Fruit fly (Drosophila melanogaster) whole organism, prepupa: Measurements from ENCODE around the gene CG6962.

Experiments
- Blimp-1 ChIP-seq: fragments of 200-800 bp; sonication (Bioruptor generic); optimal IDR thresholded peaks from 3 replicates; lab custom pipeline; 2017; ENCODE audit warnings: missing biosample characterization, missing genetic modification characterization, mild to moderate bottlenecking, moderate library complexity, missing genetic modification reagents
- CG10631 ChIP-seq: fragments of 200-800 bp; sonication (Bioruptor generic); optimal IDR thresholded peaks from 2 replicates; lab custom pipeline; 2016; ENCODE audit warnings: missing biosample characterization, missing genetic modification characterization
- CG10669 ChIP-seq: fragments of 200-800 bp; sonication (Bioruptor generic); optimal IDR thresholded peaks from 3 replicates; lab custom pipeline; 2018; ENCODE audit warnings: missing biosample characterization, mild to moderate bottlenecking, missing genetic modification characterization, moderate library complexity
- CG11762 ChIP-seq: fragments of 200-800 bp; sonication (Bioruptor generic); optimal IDR thresholded peaks from 3 replicates; lab custom pipeline; 2016; ENCODE audit warnings: missing biosample characterization, missing genetic modification characterization; ENCODE audit not compliant: insufficient read depth
- CG11902 ChIP-seq: fragments of 200-800 bp; sonication (Bioruptor generic); optimal IDR thresholded peaks from 3 replicates; lab custom pipeline; 2016; ENCODE audit warnings: missing biosample characterization, missing genetic modification characterization
- CG1621 ChIP-seq: fragments of 200-800 bp; sonication (Bioruptor generic); optimal IDR thresholded peaks from 3 replicates; lab custom pipeline; 2018; ENCODE audit warnings: missing biosample characterization, mild to moderate bottlenecking, missing genetic modification characterization
- CG16779 ChIP-seq: fragments of 200-800 bp; sonication (Bioruptor generic); optimal IDR thresholded peaks from 3 replicates; lab custom pipeline; 2017; ENCODE audit warnings: missing biosample characterization, mild to moderate bottlenecking, missing genetic modification characterization
- CG3919 ChIP-seq: fragments of 200-800 bp; sonication (Bioruptor generic); optimal IDR thresholded peaks from 3 replicates; lab custom pipeline; 2016; ENCODE audit warnings: missing biosample characterization, missing genetic modification characterization
- CG6163 ChIP-seq: fragments of 200-800 bp; sonication (Bioruptor generic); IDR thresholded peaks from 3 replicates; pipeline ENCODE4 v1.3.6; 2022; ENCODE audit warnings: missing biosample characterization, missing genetic modification characterization
- CG6808 ChIP-seq: fragments of 200-800 bp; sonication (Bioruptor generic); optimal IDR thresholded peaks from 3 replicates; lab custom pipeline; 2017; ENCODE audit warnings: missing biosample characterization, missing genetic modification characterization, mild to moderate bottlenecking, moderate library complexity, missing genetic modification reagents
- CG6854 ChIP-seq: fragments of 200-800 bp; sonication (Bioruptor generic); optimal IDR thresholded peaks from 2 replicates; lab custom pipeline; 2017; ENCODE audit warnings: missing biosample characterization, mild to moderate bottlenecking, missing genetic modification characterization
- CG7368 ChIP-seq: fragments of 200-800 bp; sonication (Bioruptor generic); optimal IDR thresholded peaks from 3 replicates; lab custom pipeline; 2016; ENCODE audit warnings: missing biosample characterization, missing genetic modification characterization
- CG8119 ChIP-seq: fragments of 200-800 bp; sonication (Bioruptor generic); IDR thresholded peaks from 3 replicates; pipeline ENCODE4 v1.3.6; 2022; ENCODE audit warnings: missing biosample characterization, missing genetic modification characterization
- CG8319 ChIP-seq: fragments of 200-800 bp; sonication (Bioruptor generic); optimal IDR thresholded peaks from 3 replicates; lab custom pipeline; 2016; ENCODE audit warnings: missing biosample characterization, missing genetic modification characterization
- CG9139 ChIP-seq: fragments of 200-800 bp; sonication (Bioruptor generic); optimal IDR thresholded peaks from 3 replicates; lab custom pipeline; 2017; ENCODE audit warnings: missing biosample characterization, mild to moderate bottlenecking, missing genetic modification characterization
- Eip75B ChIP-seq: fragments of 200-800 bp; sonication (Bioruptor generic); optimal IDR thresholded peaks from 3 replicates; lab custom pipeline; 2016; ENCODE audit warnings: missing biosample characterization, missing genetic modification characterization
- Eip78C ChIP-seq: fragments of 200-800 bp; sonication (Bioruptor generic); peaks from one replicate; lab custom pipeline; 2016; ENCODE audit warnings: missing biosample characterization, missing genetic modification characterization
- Eip93F ChIP-seq: fragments of 200-800 bp; sonication (Bioruptor generic); optimal IDR thresholded peaks from 2 replicates; lab custom pipeline; 2016; ENCODE audit warnings: missing biosample characterization, mild to moderate bottlenecking, missing genetic modification characterization
- Ets21C ChIP-seq: fragments of 200-800 bp; sonication (Bioruptor generic); optimal IDR thresholded peaks from 3 replicates; lab custom pipeline; 2016; ENCODE audit warnings: missing biosample characterization, missing genetic modification characterization
- Ets96B ChIP-seq: fragments of 200-800 bp; optimal IDR thresholded peaks from 2 replicates; lab custom pipeline; 2019; ENCODE audit warnings: missing biosample characterization, mild to moderate bottlenecking, missing genetic modification characterization, moderate library complexity
- Gug ChIP-seq: fragments of 200-800 bp; sonication (Bioruptor generic); IDR thresholded peaks from 2 replicates; pipeline ENCODE4 v1.3.6; 2022; ENCODE audit warnings: missing biosample characterization, missing genetic modification characterization
- Hr4 ChIP-seq: fragments of 200-800 bp; sonication (Bioruptor generic); optimal IDR thresholded peaks from 3 replicates; lab custom pipeline; 2016; ENCODE audit warnings: missing biosample characterization, missing genetic modification characterization
- Met ChIP-seq: fragments of 200-800 bp; sonication (Bioruptor generic); optimal IDR thresholded peaks from 3 replicates; lab custom pipeline; 2016; ENCODE audit warnings: missing biosample characterization, missing genetic modification characterization
- OdsH ChIP-seq: fragments of 200-800 bp; sonication (Bioruptor generic); optimal IDR thresholded peaks from 3 replicates; lab custom pipeline; 2016; ENCODE audit warnings: missing biosample characterization, missing genetic modification characterization
- Sox102F ChIP-seq: fragments of 200-800 bp; sonication (Bioruptor generic); optimal IDR thresholded peaks from 2 replicates; lab custom pipeline; 2016; ENCODE audit warnings: missing biosample characterization, mild to moderate bottlenecking, missing genetic modification characterization
- Sox14 ChIP-seq: fragments of 200-800 bp; sonication (Bioruptor generic); optimal IDR thresholded peaks from 3 replicates; lab custom pipeline; 2016; ENCODE audit warnings: missing biosample characterization, missing genetic modification characterization
- achi ChIP-seq: fragments of 200-800 bp; sonication (Bioruptor generic); optimal IDR thresholded peaks from 3 replicates; lab custom pipeline; 2016; ENCODE audit warnings: missing biosample characterization, missing genetic modification characterization
- acj6 ChIP-seq: fragments of 200-800 bp; sonication (Bioruptor generic); optimal IDR thresholded peaks from 3 replicates; lab custom pipeline; 2016; ENCODE audit warnings: missing biosample characterization, missing genetic modification characterization
- cyc ChIP-seq: fragments of 200-800 bp; sonication (Bioruptor generic); optimal IDR thresholded peaks from 3 replicates; lab custom pipeline; 2016; ENCODE audit warnings: missing biosample characterization, missing genetic modification characterization
- dac ChIP-seq: fragments of 200-800 bp; sonication (Bioruptor generic); optimal IDR thresholded peaks from 2 replicates; lab custom pipeline; 2017; ENCODE audit warnings: missing biosample characterization, mild to moderate bottlenecking, missing genetic modification characterization
- dsx ChIP-seq: fragments of 200-800 bp; optimal IDR thresholded peaks from 3 replicates; lab custom pipeline; 2019; ENCODE audit warnings: missing biosample characterization, mild to moderate bottlenecking, missing genetic modification characterization, moderate library complexity; ENCODE audit not compliant: poor library complexity, severe bottlenecking
- eg ChIP-seq: fragments of 200-800 bp; sonication (Bioruptor generic); IDR thresholded peaks from 3 replicates; pipeline ENCODE4 v1.3.6; 2022; ENCODE audit warnings: missing biosample characterization, missing genetic modification characterization
- esn ChIP-seq: fragments of 200-800 bp; sonication (Bioruptor generic); optimal IDR thresholded peaks from 2 replicates; lab custom pipeline; 2016; ENCODE audit warnings: missing biosample characterization, mild to moderate bottlenecking, missing genetic modification characterization, moderate library complexity
- fd85E ChIP-seq: fragments of 200-800 bp; sonication (Bioruptor generic); optimal IDR thresholded peaks from 3 replicates; lab custom pipeline; 2016; ENCODE audit warnings: missing biosample characterization, missing genetic modification characterization
- lz ChIP-seq: fragments of 200-800 bp; sonication (Bioruptor generic); optimal IDR thresholded peaks from 3 replicates; lab custom pipeline; 2016; ENCODE audit warnings: missing biosample characterization, missing genetic modification characterization
- net ChIP-seq: fragments of 200-800 bp; sonication (Bioruptor generic); optimal IDR thresholded peaks from 3 replicates; lab custom pipeline; 2016; ENCODE audit warnings: missing biosample characterization, missing genetic modification characterization
- salr ChIP-seq, 2 experiments: fragments of 200-800 bp; sonication (Bioruptor generic); optimal IDR thresholded peaks; 3 replicates each; lab custom pipeline; 2016 to 2018; ENCODE audit warnings: missing biosample characterization in 2 of 2, missing genetic modification characterization in 2 of 2, mild to moderate bottlenecking in 1 of 2
- spab ChIP-seq: fragments of 200-800 bp; sonication (Bioruptor generic); optimal IDR thresholded peaks from 2 replicates; lab custom pipeline; 2017; ENCODE audit warnings: missing biosample characterization, mild to moderate bottlenecking, missing genetic modification characterization, missing genetic modification reagents
- ss ChIP-seq, 2 experiments: fragments of 200-800 bp; sonication (Bioruptor generic); optimal IDR thresholded peaks; 2 replicates in 1 of 2; 3 replicates in 1 of 2; lab custom pipeline; 2017 to 2018; ENCODE audit warnings: mild to moderate bottlenecking in 2 of 2, missing biosample characterization in 2 of 2, missing genetic modification characterization in 2 of 2, moderate library complexity in 1 of 2
- topi ChIP-seq: fragments of 200-800 bp; sonication (Bioruptor generic); optimal IDR thresholded peaks from 3 replicates; lab custom pipeline; 2016; ENCODE audit warnings: missing biosample characterization, missing genetic modification characterization

CG6962 gene

DNA sequence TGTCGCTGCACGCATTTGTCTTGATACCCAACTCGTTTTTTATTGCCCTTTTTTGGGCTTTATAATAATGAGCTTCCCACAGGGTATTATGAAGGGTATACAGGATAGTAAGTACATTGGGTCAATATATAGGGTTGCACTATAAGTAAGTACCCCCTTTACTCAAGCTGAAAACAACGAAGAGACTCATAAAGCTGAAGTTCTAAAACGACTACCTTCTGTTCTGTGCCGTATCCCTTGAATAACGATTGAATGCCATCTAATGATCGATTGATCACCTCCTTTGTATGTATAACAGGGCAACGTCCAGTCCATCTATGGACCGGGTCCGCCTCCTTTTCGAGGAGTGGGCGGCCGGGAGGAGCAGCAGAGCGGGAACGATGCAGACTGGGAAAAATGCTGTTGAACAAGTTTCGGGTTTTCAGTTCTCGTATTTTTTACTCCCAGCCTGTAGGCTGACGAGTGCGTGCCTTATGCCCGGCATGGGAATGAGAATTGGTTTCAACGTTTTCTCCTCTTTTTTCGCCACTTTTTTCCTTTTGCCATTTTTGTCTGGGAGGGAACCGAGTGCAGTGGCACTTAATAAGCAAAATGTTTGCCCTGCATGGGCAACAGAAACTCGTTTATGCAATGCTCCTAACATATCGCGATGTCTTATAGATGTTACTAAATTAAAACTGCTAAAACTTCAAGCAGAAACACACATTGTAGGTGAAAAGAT lies 22.6 kb downstream of the CG6962 start (continued):
- TF ChIP-seq Hr4 (GFP tag; lab: Kevin White, UChicago), result no peak
- peak; percentile 37 for TF ChIP-seq CG3919 (GFP tag; lab: Kevin White, UChicago)
- peak; percentile 45 for TF ChIP-seq CG10631
- TF ChIP-seq lz (GFP tag; lab: Kevin White, UChicago), result peak; percentile 59
- peak; percentile 70 for TF ChIP-seq Met (GFP tag; lab: Kevin White, UChicago)
- peak; percentile 50 for TF ChIP-seq topi
- TF ChIP-seq acj6 (GFP tag; lab: Kevin White, UChicago), result peak; percentile 52
- peak; percentile 6 for TF ChIP-seq CG16779 (tag; lab: Kevin White, UChicago)
- peak; percentile 35 for TF ChIP-seq CG7368 (GFP tag; lab: Kevin White, UChicago)
- no peak for TF ChIP-seq Gug (GFP tag; lab: Robert Waterston, UW)
- peak; percentile 46 for TF ChIP-seq CG6808
- peak; percentile 67 for TF ChIP-seq Eip75B (GFP tag; lab: Kevin White, UChicago)
- TF ChIP-seq OdsH (GFP tag; lab: Kevin White, UChicago), result peak; percentile 30
- TF ChIP-seq CG10669 (GFP tag; lab: Kevin White, UChicago), result peak; percentile 7
- TF ChIP-seq Ets21C (GFP tag; lab: Kevin White, UChicago), result peak; percentile 34
- TF ChIP-seq CG9139, result peak; percentile 2
- peak; percentile 25 for TF ChIP-seq CG11902
- TF ChIP-seq fd85E (GFP tag; lab: Kevin White, UChicago), result no peak
- peak; percentile 62 for TF ChIP-seq cyc (GFP tag; lab: Kevin White, UChicago)

dm6 chr3R:11859103-11859502 lies 23.2 kb downstream of the CG6962 start:
- peak; percentile 39; the same call in 1 of the 3 replicates for TF ChIP-seq eg (GFP tag; lab: Robert Waterston, UW)
- peak; percentile 37 for TF ChIP-seq Ets96B (tag; lab: Kevin White, UChicago)
- peak; percentile 90 for TF ChIP-seq dsx (GFP tag; lab: Kevin White, UChicago)
- peak; percentile 60 for TF ChIP-seq CG6808
- TF ChIP-seq acj6 (GFP tag; lab: Kevin White, UChicago), result no peak
- TF ChIP-seq Sox14, result no peak
- TF ChIP-seq Eip93F (GFP tag; lab: Kevin White, UChicago), result no peak
- TF ChIP-seq CG1621 (tag; lab: Kevin White, UChicago), result peak; percentile 67
- TF ChIP-seq net (GFP tag; lab: Kevin White, UChicago), result peak; percentile 9
- TF ChIP-seq CG8319 (GFP tag; lab: Kevin White, UChicago), result no peak
- peak; percentile 79 to 80 for TF ChIP-seq ss (GFP tag; optimal IDR thresholded peaks at IDR 0.05; lab: Kevin White, UChicago)
- peak; percentile 27 for TF ChIP-seq Sox102F (GFP tag; lab: Kevin White, UChicago)
- peak; percentile 40 for TF ChIP-seq CG6854 (GFP tag; lab: Kevin White, UChicago)
- TF ChIP-seq spab (GFP tag; lab: Kevin White, UChicago), result peak; percentile 45
- 0 out of 3 replicates have a peak, but pooled peaks have one; percentile 34 for TF ChIP-seq CG8119 (GFP tag; lab: Robert Waterston, UW)
- TF ChIP-seq CG6163 (GFP tag; lab: Robert Waterston, UW), result peak; percentile 82
- peak; percentile 73 for TF ChIP-seq CG9139
- no peak for TF ChIP-seq Blimp-1 (GFP tag; lab: Kevin White, UChicago)

DNA sequence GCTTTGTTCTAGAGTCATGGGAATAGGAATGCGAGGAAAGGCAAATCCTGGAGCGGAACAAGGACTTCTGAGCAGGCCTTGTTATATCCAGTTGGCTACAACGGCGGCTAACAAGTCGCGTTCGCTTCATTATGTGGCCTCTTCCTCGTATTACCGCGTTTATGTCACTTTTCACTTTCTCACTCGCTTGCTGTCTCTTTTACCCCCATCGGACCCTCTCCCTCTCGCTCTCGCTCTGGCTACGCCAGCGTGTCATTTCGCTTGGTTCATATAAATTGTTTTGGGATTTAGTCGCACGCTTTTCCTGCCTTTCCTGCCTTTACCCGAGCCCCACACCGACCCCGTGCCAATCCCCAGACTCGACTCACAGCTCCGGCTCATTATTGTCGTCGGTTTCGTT lies 26.0 kb downstream of the CG6962 start:
- TF ChIP-seq Eip78C, result peak; percentile 41
- TF ChIP-seq salr (GFP tag; optimal IDR thresholded peaks at IDR 0.05; lab: Kevin White, UChicago), result no peak
- TF ChIP-seq CG6163 (GFP tag; lab: Robert Waterston, UW), result 0 out of 3 replicates have a peak, but pooled peaks have one; percentile 13
- no peak for TF ChIP-seq esn
- no peak for TF ChIP-seq CG6854 (GFP tag; lab: Kevin White, UChicago)
- TF ChIP-seq achi, result no peak
- peak; percentile 58 for TF ChIP-seq Blimp-1 (GFP tag; lab: Kevin White, UChicago)
- TF ChIP-seq Ets21C (GFP tag; lab: Kevin White, UChicago), result no peak
- TF ChIP-seq dac, result no peak
- no peak for TF ChIP-seq CG11762 (GFP tag; lab: Kevin White, UChicago)
- no peak for TF ChIP-seq lz (GFP tag; lab: Kevin White, UChicago)
- TF ChIP-seq net (GFP tag; lab: Kevin White, UChicago), result no peak
